Worm (Caenorhabditis elegans) whole organism, young adult: ENCODE data around the gene Y76A2B.4.

Source experiments
- B0261.1 ChIP-seq: sonication (generic microtip); optimal IDR thresholded peaks from 2 replicates; lab custom pipeline; 2016; ENCODE audit warnings: mild to moderate bottlenecking, missing genetic modification characterization, moderate library complexity, missing compliant biosample characterization
- F23B12.7 ChIP-seq: sonication (generic microtip); optimal IDR thresholded peaks from 2 replicates; lab custom pipeline; 2017; ENCODE audit warnings: missing genetic modification characterization, mild to moderate bottlenecking, missing compliant biosample characterization, antibody characterized with exemption, moderate library complexity; ENCODE audit not compliant: insufficient read depth
- F39B2.1 ChIP-seq: fragments of 200-800 bp; sonication (Bioruptor generic); IDR thresholded peaks from 2 replicates; pipeline ENCODE4 v1.3.6; 2022; ENCODE audit warnings: missing genetic modification reagents, missing genetic modification characterization, missing compliant biosample characterization
- Y53G8AR.9 ChIP-seq: fragments of 200-800 bp; sonication (Bioruptor generic); conservative IDR thresholded peaks from 2 replicates; pipeline ENCODE4 v1.3.6; 2022; ENCODE audit warnings: missing genetic modification reagents, missing genetic modification characterization, missing compliant biosample characterization
- ama-1 ChIP-seq, 3 experiments: fragments of 150-350 bp in 1 of 3; sonication (generic microtip) in 2 of 3; optimal IDR thresholded peaks; 2 replicates each; lab custom pipeline; 2014 to 2018; ENCODE audit warnings: missing biosample characterization in 2 of 3, missing genetic modification characterization in 2 of 3, missing genetic modification reagents in 2 of 3
- aptf-3 ChIP-seq: fragments of 200-800 bp; sonication (Bioruptor generic); IDR thresholded peaks from 2 replicates; pipeline ENCODE4 v1.3.6; 2022; ENCODE audit warnings: missing genetic modification characterization, missing compliant biosample characterization
- dpl-1 ChIP-seq: fragments of 150-350 bp; optimal IDR thresholded peaks from 2 replicates; lab custom pipeline; 2014; ENCODE audit warnings: missing biosample characterization, missing genetic modification reagents, missing genetic modification characterization
- ets-4 ChIP-seq: fragments of 200-800 bp; sonication (Bioruptor generic); optimal IDR thresholded peaks from 2 replicates; lab custom pipeline; 2018; ENCODE audit warnings: mild to moderate bottlenecking, missing genetic modification characterization, missing compliant biosample characterization
- hmg-20 ChIP-seq: fragments of 200-800 bp; sonication (Bioruptor generic); IDR thresholded peaks from 2 replicates; pipeline ENCODE4 v1.3.6; 2022; ENCODE audit warnings: missing genetic modification reagents, missing genetic modification characterization, missing compliant biosample characterization
- nfya-1 ChIP-seq: sonication (generic microtip); optimal IDR thresholded peaks from 2 replicates; lab custom pipeline; 2017; ENCODE audit warnings: antibody characterized with exemption, missing compliant biosample characterization, missing genetic modification characterization, borderline replicate concordance; ENCODE audit not compliant: insufficient read depth
- nhr-27 ChIP-seq: fragments of 200-800 bp; sonication (Bioruptor generic); optimal IDR thresholded peaks from 2 replicates; lab custom pipeline; 2018; ENCODE audit warnings: mild to moderate bottlenecking, missing genetic modification characterization, moderate library complexity, missing compliant biosample characterization
- nhr-90 ChIP-seq: sonication (generic microtip); optimal IDR thresholded peaks from 2 replicates; lab custom pipeline; 2016; ENCODE audit warnings: missing genotype, mild to moderate bottlenecking, missing genetic modification characterization, missing compliant biosample characterization
- snpc-4 ChIP-seq, 5 experiments: fragments of 150-350 bp in 1 of 5; sonication (generic microtip) in 4 of 5; optimal IDR thresholded peaks; 2 replicates each; lab custom pipeline; 2014 to 2018; ENCODE audit warnings: missing genetic modification characterization in 5 of 5, missing biosample characterization in 3 of 5, antibody characterized with exemption in 2 of 5, mild to moderate bottlenecking in 2 of 5, missing compliant biosample characterization in 2 of 5, missing genotype in 2 of 5, moderate library complexity in 2 of 5, missing genetic modification reagents in 1 of 5

ce11 chrIII:13560715-13561114, 14.1 kb upstream of the Y76A2B.4 start:
- TF ChIP-seq snpc-4 (GFP tag; optimal IDR thresholded peaks at IDR 0.05; lab: Kevin White, UChicago) (no peak), snpc-4 (tag; optimal IDR thresholded peaks at IDR 0.05; lab: Kevin White, UChicago) (no peak), ets-4 (GFP tag; lab: Kevin White, UChicago) (no peak), Y53G8AR.9 (no peak), ama-1 (optimal IDR thresholded peaks at IDR 0.05; lab: Kevin White, UChicago) (no peak), ama-1 (GFP tag; optimal IDR thresholded peaks at IDR 0.05; lab: Kevin White, UChicago) (no peak), dpl-1 (GFP tag; lab: Kevin White, UChicago) (no peak), hmg-20 (GFP tag; lab: Robert Waterston, UW) (no peak), nfya-1 (no peak), F23B12.7 (tag; lab: Kevin White, UChicago) (no peak), nhr-90 (tag; lab: Kevin White, UChicago) (no peak), F39B2.1 (GFP tag; lab: Robert Waterston, UW) (no peak), aptf-3 (GFP tag; lab: Robert Waterston, UW) (no peak), B0261.1 (tag; lab: Kevin White, UChicago) (no peak), nhr-27 (tag; lab: Kevin White, UChicago) (no peak)
